Worm (Caenorhabditis elegans) whole organism, midembryonic: ENCODE results near the gene str-264.

Experiments
- med-1 ChIP-seq: sonication (generic microtip); optimal IDR thresholded peaks from 2 replicates; lab custom pipeline; 2017; ENCODE audit warnings: missing genetic modification characterization, mild to moderate bottlenecking, missing compliant biosample characterization, antibody characterized with exemption, missing genetic modification reagents; ENCODE audit not compliant: insufficient read depth
- ztf-23 ChIP-seq: fragments of 200-800 bp; sonication (Bioruptor generic); IDR thresholded peaks from 2 replicates; pipeline ENCODE4 v1.3.6; 2022; ENCODE audit warnings: missing genetic modification reagents, missing genetic modification characterization, missing compliant biosample characterization

- TF ChIP-seq med-1 (GFP tag; lab: Kevin White, UChicago) (no peak), ztf-23 (GFP tag; lab: Robert Waterston, UW) (no peak)
Observed at ce11 chrV:15529069-15529468, 36.7 kb upstream of the str-264 start, which contains the start of gene srh-276.
